Worm (Caenorhabditis elegans): ENCODE measurements around the gene nas-3.

Gene nas-3

DNA sequence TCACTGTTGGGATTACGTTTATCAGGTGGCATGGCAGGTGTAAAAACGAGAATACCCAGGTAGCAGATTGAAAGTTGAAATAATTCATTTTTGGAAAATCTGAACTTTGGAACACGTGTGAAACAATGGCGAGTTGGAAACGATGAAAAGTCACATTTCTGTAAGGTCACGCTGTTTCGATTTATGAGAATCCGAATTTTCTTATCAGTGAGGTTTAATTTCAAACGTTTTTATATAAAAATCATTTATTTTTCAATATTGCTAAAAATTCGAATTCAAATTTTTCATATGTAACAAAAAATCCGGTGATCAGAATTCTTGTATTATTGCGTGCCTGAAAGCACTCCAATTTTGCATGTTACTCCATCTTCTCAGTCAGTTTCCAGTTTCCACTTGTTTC, 15.4 kb upstream of the nas-3 start, which contains the start of gene F07D3.3:
TSS of gene F07D3.3 (minus strand) at position 101 of the 400 bp plus-strand sequence.
- TF ChIP-seq lsy-2 (tag; optimal IDR thresholded peaks at IDR 0.05) = no peak
- TF ChIP-seq nhr-12 (tag; optimal IDR thresholded peaks at IDR 0.05) = no peak
- TF ChIP-seq zag-1 (tag; optimal IDR thresholded peaks at IDR 0.05) = no peak
- TF ChIP-seq mbf-1 (tag; optimal IDR thresholded peaks at IDR 0.05) = no peak
- TF ChIP-seq nhr-25 (tag; optimal IDR thresholded peaks at IDR 0.05) = no peak
- no peak for TF ChIP-seq nhr-77 (tag; optimal IDR thresholded peaks at IDR 0.05)
- TF ChIP-seq ztf-11 (tag; optimal IDR thresholded peaks at IDR 0.05) = no peak
- no peak for TF ChIP-seq mdl-1 (tag; optimal IDR thresholded peaks at IDR 0.05)

DNA sequence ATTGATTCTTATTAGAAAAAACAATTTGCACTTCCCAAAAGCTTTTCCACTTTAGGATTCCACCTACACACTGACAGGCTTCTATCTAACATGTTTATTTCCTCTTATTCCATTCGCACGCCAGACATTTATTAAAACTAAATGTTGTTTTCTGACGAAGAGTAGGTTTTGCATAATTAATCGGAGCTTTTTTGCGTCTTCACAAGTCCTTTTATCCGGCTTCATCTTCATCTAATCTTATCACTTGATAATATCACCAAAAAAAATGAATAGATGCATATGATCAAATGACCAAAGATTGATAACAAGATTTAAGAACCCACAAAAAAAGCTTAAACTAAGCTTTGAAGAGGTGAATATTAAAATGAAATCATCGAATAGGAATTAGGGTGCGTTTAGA, 12.4 kb upstream of the nas-3 start:
- TF ChIP-seq nhr-25 (tag; optimal IDR thresholded peaks at IDR 0.05) (no peak), nhr-11 (tag; optimal IDR thresholded peaks at IDR 0.05) (no peak), nhr-12 (tag; optimal IDR thresholded peaks at IDR 0.05) (no peak), nhr-21 (tag; optimal IDR thresholded peaks at IDR 0.05) (no peak), mdl-1 (tag; optimal IDR thresholded peaks at IDR 0.05) (no peak), elt-3 (tag; optimal IDR thresholded peaks at IDR 0.05) (no peak), ztf-11 (tag; optimal IDR thresholded peaks at IDR 0.05) (no peak), zag-1 (tag; optimal IDR thresholded peaks at IDR 0.05) (no peak), ztf-1 (GFP tag; conservative IDR thresholded peaks at IDR 0.05) (no peak), peb-1 (tag; optimal IDR thresholded peaks at IDR 0.05) (no peak), lin-39 (tag; optimal IDR thresholded peaks at IDR 0.05) (no peak)

ce11 chrV:9471675-9472074, 6.3 kb upstream of the nas-3 start, which contains the start of gene flp-6:
Gene flp-6, plus strand, starts transcription at chrV:9471975.
- TF ChIP-seq unc-39 (tag; optimal IDR thresholded peaks at IDR 0.05) (no peak), mab-5 (tag; optimal IDR thresholded peaks at IDR 0.05) (no peak), R02D3.7 (tag; optimal IDR thresholded peaks at IDR 0.05) (no peak), nhr-21 (tag; optimal IDR thresholded peaks at IDR 0.05) (no peak), ztf-11 (tag; optimal IDR thresholded peaks at IDR 0.05) (no peak), mdl-1 (tag; optimal IDR thresholded peaks at IDR 0.05) (no peak), elt-1 (tag; optimal IDR thresholded peaks at IDR 0.05) (no peak)

DNA sequence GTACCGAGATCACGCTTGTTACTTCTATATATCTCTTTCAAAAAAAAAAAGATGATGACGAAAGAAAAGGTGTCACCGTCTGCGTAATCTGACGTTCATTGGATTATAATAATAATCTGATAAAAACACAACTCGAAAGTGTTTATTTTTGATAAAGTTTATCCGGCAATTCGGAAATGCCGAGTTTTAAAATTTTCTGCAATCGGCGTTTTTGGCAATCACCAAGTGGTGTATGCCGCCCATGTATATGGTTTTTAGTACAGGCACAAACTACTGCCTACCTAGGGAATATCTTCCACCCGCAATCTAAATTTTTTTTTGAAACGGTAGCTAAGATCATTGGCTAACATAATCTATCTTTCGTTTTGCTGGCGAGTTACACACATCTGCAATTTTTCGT, 4.0 kb upstream of the nas-3 start:
- TF ChIP-seq nhr-12 (tag; optimal IDR thresholded peaks at IDR 0.05) (no peak), unc-62 (GFP tag; optimal IDR thresholded peaks at IDR 0.05) (no peak), sma-9 (GFP tag; optimal IDR thresholded peaks at IDR 0.05) (peak; percentile 30), sma-9 (tag; optimal IDR thresholded peaks at IDR 0.05) (no peak), unc-39 (tag; optimal IDR thresholded peaks at IDR 0.05) (no peak), crh-2 (tag; optimal IDR thresholded peaks at IDR 0.05) (no peak), nhr-21 (tag; optimal IDR thresholded peaks at IDR 0.05) (peak; percentile 26), peb-1 (tag; optimal IDR thresholded peaks at IDR 0.05) (no peak)

DNA sequence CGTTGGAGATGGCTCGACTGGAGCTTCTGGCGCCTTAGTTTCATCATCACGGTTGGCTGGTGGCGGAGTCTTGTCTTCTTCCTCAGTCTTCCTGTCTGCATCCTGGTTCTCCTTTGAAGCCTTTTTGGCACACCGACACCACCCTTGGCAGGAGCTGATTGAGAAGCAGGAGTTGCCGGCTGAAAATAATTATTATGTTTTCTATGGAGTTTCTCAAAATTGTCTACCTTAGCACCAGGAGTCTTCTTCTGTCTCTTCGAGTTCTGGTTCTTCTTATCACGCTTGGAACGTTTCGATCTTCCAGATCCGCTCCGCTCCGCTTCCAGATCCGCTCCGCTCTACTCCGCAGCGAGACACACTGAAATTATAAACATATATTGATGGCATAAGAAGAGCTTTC, 2.6 kb downstream of the nas-3 start, which contains the start of gene K06A4.6:
TSS of gene K06A4.6 (minus strand) at position 101 of the 400 bp plus-strand sequence.
- TF ChIP-seq Y55F3AM.14 (GFP tag; optimal IDR thresholded peaks at IDR 0.05) = no peak
- TF ChIP-seq unc-62 (GFP tag; optimal IDR thresholded peaks at IDR 0.05) = no peak
- TF ChIP-seq ztf-1 (GFP tag; conservative IDR thresholded peaks at IDR 0.05) = no peak
- TF ChIP-seq nhr-10 (tag; optimal IDR thresholded peaks at IDR 0.05) = no peak
- no peak for TF ChIP-seq lin-11 (tag; optimal IDR thresholded peaks at IDR 0.05)
- no peak for TF ChIP-seq nhr-6 (tag; optimal IDR thresholded peaks at IDR 0.05)
- TF ChIP-seq zag-1 (tag; optimal IDR thresholded peaks at IDR 0.05) = no peak
- TF ChIP-seq C34F6.9 (tag; optimal IDR thresholded peaks at IDR 0.05) = no peak
- TF ChIP-seq nhr-25 (tag; optimal IDR thresholded peaks at IDR 0.05) = no peak
- no peak for TF ChIP-seq blmp-1 (tag; optimal IDR thresholded peaks at IDR 0.05; ENCODE audit: insufficient read depth)
- TF ChIP-seq ztf-11 (tag; optimal IDR thresholded peaks at IDR 0.05) = no peak
- TF ChIP-seq snpc-4 (tag; optimal IDR thresholded peaks at IDR 0.05) = no peak
- no peak for TF ChIP-seq sma-9 (GFP tag; optimal IDR thresholded peaks at IDR 0.05)
- no peak for TF ChIP-seq sma-9 (tag; optimal IDR thresholded peaks at IDR 0.05)

- TF ChIP-seq crh-2 (tag; optimal IDR thresholded peaks at IDR 0.05) = no peak
- no peak for TF ChIP-seq fos-1 (tag; optimal IDR thresholded peaks at IDR 0.05)
- no peak for TF ChIP-seq mbf-1 (tag; optimal IDR thresholded peaks at IDR 0.05)
Observed at ce11 chrV:9483738-9484256, 5.8 kb downstream of the nas-3 start, which contains the start of gene K06A4.2. Gene K06A4.2, plus strand, starts transcription at chrV:9484206.
